Worm (Caenorhabditis elegans): ENCODE measurements around the gene ins-32.

The ins-32 gene

DNA sequence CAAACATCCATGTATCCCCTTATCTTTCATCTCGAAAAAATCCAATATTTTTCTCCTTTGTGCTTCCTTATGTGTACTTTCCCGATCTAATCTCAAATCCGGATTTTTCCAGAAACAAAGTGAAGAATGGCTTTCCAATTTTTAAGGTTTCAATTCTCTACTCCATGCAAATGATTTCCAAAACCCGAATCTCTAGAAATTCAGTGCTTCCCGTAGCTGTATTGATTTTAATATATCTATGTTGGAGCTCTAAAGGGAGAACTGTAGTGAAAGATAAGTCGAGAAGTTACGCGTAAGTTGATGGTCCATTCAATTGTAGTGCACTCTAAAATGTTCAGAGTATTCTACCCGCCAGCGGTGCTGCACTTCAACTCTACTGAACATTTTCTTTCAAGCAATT, 36.4 kb upstream of the ins-32 start, which contains the start of gene C17A2.4:
Gene C17A2.4 (plus strand): TSS at position 301 of the 400 bp plus-strand sequence.
- TF ChIP-seq peb-1 (tag; optimal IDR thresholded peaks at IDR 0.05) (no peak), gmeb-1 (tag; optimal IDR thresholded peaks at IDR 0.05) (no peak), blmp-1 (tag; optimal IDR thresholded peaks at IDR 0.05; ENCODE audit: insufficient read depth) (no peak), nhr-12 (tag; optimal IDR thresholded peaks at IDR 0.05) (no peak), nhr-129 (tag; optimal IDR thresholded peaks at IDR 0.05) (no peak), nhr-10 (tag; optimal IDR thresholded peaks at IDR 0.05) (no peak)

DNA sequence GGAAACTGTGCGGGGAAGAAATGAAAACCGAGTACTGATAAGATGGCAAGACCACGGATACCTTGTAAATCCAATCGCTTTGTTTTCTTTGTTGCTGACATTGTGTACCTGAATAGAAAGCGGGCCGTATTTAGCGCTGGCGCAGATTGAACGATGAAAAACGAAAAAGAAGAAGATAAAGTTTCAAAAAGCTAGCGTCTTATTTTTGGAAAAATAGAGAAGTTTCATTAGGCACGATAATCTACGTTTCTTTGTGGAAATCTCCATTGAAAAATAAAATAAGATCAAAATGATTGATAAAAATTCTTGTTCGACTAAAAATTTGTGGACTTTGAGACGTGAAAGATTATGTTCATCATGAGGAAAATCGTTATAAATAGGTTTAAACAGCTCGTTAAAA, 32.8 kb upstream of the ins-32 start, which contains the start of gene oac-4:
Gene oac-4 (minus strand): TSS at position 101 of the 400 bp plus-strand sequence.
- TF ChIP-seq egl-27 (tag; optimal IDR thresholded peaks at IDR 0.05), result no peak
- no peak for TF ChIP-seq fos-1 (tag; optimal IDR thresholded peaks at IDR 0.05)
- TF ChIP-seq peb-1 (tag; optimal IDR thresholded peaks at IDR 0.05), result no peak

DNA sequence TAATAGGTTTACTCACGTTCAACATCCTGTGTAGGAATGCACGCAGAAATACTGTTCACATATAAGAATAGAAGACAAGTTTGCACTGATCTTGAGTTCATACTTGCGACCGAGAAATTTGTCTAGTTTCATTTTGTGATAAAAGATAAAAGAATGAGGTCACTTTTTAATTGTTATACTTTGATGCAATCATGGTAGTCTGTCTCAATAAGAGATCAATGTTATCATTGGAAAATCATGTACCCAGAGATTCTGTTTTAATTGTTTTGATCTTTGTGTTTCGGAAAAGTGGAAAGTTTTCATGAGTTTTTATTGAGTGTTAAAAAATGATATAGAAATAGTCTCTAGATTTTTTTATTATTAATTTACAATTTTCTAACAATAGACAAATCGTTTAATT, 29.3 kb upstream of the ins-32 start, which contains the start of gene F54D10.9:
Gene F54D10.9 (minus strand): TSS at position 101 of the 400 bp plus-strand sequence.
- TF ChIP-seq Y55F3AM.14 (GFP tag; optimal IDR thresholded peaks at IDR 0.05) (no peak), ztf-11 (tag; optimal IDR thresholded peaks at IDR 0.05) (no peak), unc-62 (GFP tag; optimal IDR thresholded peaks at IDR 0.05) (no peak), crh-2 (tag; optimal IDR thresholded peaks at IDR 0.05) (no peak), gmeb-1 (tag; optimal IDR thresholded peaks at IDR 0.05) (no peak), C34F6.9 (tag; optimal IDR thresholded peaks at IDR 0.05) (no peak), ama-1 (optimal IDR thresholded peaks at IDR 0.05) (no peak), skn-1 (tag; optimal IDR thresholded peaks at IDR 0.05) (no peak), nhr-237 (tag; optimal IDR thresholded peaks at IDR 0.05) (no peak), nhr-11 (tag; optimal IDR thresholded peaks at IDR 0.05) (no peak), ceh-82 (tag; optimal IDR thresholded peaks at IDR 0.05) (no peak), nhr-6 (tag; optimal IDR thresholded peaks at IDR 0.05) (no peak), lsy-2 (tag; optimal IDR thresholded peaks at IDR 0.05) (no peak), R02D3.7 (tag; optimal IDR thresholded peaks at IDR 0.05) (no peak), mbf-1 (tag; optimal IDR thresholded peaks at IDR 0.05) (no peak), sma-3 (GFP tag; optimal IDR thresholded peaks at IDR 0.05) (no peak)

DNA sequence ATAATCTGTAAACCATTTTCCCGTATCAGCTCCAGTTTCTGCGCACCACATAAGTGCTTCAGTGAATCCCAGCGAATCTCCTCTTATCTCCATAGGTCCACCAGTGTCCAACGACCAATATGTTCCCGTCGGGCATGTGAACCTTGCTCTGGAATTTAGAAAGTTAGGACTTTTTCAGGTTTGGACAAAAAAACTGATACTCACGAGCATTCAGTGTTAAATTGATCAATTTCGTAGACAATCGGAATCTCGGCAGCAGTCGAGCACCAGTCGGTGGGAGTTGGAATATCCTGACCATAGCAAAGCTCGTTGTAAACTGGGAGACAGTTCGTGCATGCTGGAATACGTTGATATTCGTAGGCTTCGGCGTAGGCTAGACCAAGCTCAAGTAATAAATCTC, 26.5 kb upstream of the ins-32 start:
- TF ChIP-seq blmp-1 (tag; optimal IDR thresholded peaks at IDR 0.05; ENCODE audit: insufficient read depth) (no peak), F13H6.1 (tag; optimal IDR thresholded peaks at IDR 0.05) (no peak), nhr-25 (tag; optimal IDR thresholded peaks at IDR 0.05) (no peak), nhr-21 (tag; optimal IDR thresholded peaks at IDR 0.05) (no peak), skn-1 (tag; optimal IDR thresholded peaks at IDR 0.05) (no peak), lin-13 (GFP tag; optimal IDR thresholded peaks at IDR 0.05) (no peak)

DNA sequence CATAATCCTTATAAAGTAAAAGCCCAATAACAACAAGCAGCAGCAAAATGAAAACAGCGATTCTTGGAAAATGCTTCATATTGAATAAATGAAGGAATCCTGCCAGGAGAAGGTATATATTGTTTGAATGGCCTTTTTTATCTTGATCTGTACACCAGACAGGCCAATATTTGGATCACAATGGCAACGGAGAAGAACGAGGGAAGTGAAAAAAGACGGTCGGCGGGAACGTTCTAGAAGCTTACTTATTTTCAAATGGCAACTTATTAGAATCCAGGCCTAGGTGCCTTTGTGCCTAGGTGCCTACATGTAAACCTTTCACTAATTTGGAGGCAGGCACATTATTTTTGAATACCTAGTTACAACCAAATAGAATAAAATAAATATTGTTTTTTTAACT, 24.7 kb upstream of the ins-32 start, which contains the start of gene F54D10.8:
Gene F54D10.8 (minus strand): TSS at position 101 of the 400 bp plus-strand sequence.
- TF ChIP-seq gmeb-1 (tag; optimal IDR thresholded peaks at IDR 0.05) (no peak), fos-1 (tag; optimal IDR thresholded peaks at IDR 0.05) (no peak), nhr-10 (tag; optimal IDR thresholded peaks at IDR 0.05) (no peak), nhr-129 (tag; optimal IDR thresholded peaks at IDR 0.05) (no peak), ztf-1 (GFP tag; conservative IDR thresholded peaks at IDR 0.05) (no peak), nhr-11 (tag; optimal IDR thresholded peaks at IDR 0.05) (no peak), F13H6.1 (tag; optimal IDR thresholded peaks at IDR 0.05) (no peak), unc-39 (tag; optimal IDR thresholded peaks at IDR 0.05) (no peak), aly-2 (tag; optimal IDR thresholded peaks at IDR 0.05) (no peak), zag-1 (tag; optimal IDR thresholded peaks at IDR 0.05) (no peak), lin-39 (tag; optimal IDR thresholded peaks at IDR 0.05) (no peak), nhr-77 (tag; optimal IDR thresholded peaks at IDR 0.05) (no peak), alr-1 (tag; optimal IDR thresholded peaks at IDR 0.05) (no peak), blmp-1 (tag; optimal IDR thresholded peaks at IDR 0.05; ENCODE audit: insufficient read depth) (no peak), sem-4 (tag; optimal IDR thresholded peaks at IDR 0.05) (no peak), mab-5 (tag; optimal IDR thresholded peaks at IDR 0.05) (no peak), nhr-237 (tag; optimal IDR thresholded peaks at IDR 0.05) (no peak)
